Worm (Caenorhabditis elegans) whole organism, young adult: Measurements from ENCODE around the gene daf-10.

Experiments used
- C06A6.2 ChIP-seq: fragments of 200-800 bp; sonication (Bioruptor generic); conservative IDR thresholded peaks from 2 replicates; pipeline ENCODE4 v1.3.6; 2022; ENCODE audit warnings: missing genetic modification characterization, missing compliant biosample characterization
- D2030.7 ChIP-seq: fragments of 200-800 bp; sonication (Bioruptor generic); IDR thresholded peaks from 2 replicates; pipeline ENCODE4 v1.3.6; 2022; ENCODE audit warnings: missing genetic modification reagents, missing genetic modification characterization, missing compliant biosample characterization
- F37B4.10 ChIP-seq: fragments of 200-800 bp; sonication (Bioruptor generic); IDR thresholded peaks from 2 replicates; pipeline ENCODE4 v1.3.6; 2022; ENCODE audit warnings: missing genetic modification characterization, missing compliant biosample characterization
- F49E8.2 ChIP-seq: sonication (generic microtip); optimal IDR thresholded peaks from 3 replicates; lab custom pipeline; 2017; ENCODE audit warnings: missing genetic modification characterization, mild to moderate bottlenecking, missing compliant biosample characterization, antibody characterized with exemption, moderate library complexity; ENCODE audit not compliant: insufficient read depth
- Y53G8AR.9 ChIP-seq: fragments of 200-800 bp; sonication (Bioruptor generic); conservative IDR thresholded peaks from 2 replicates; pipeline ENCODE4 v1.3.6; 2022; ENCODE audit warnings: missing genetic modification reagents, missing genetic modification characterization, missing compliant biosample characterization
- Y67H2A.10 ChIP-seq: fragments of 200-800 bp; sonication (Bioruptor generic); conservative IDR thresholded peaks from 2 replicates; pipeline ENCODE4 v1.3.6; 2022; ENCODE audit warnings: missing genetic modification reagents, missing genetic modification characterization, missing compliant biosample characterization
- attf-3 ChIP-seq: fragments of 200-800 bp; sonication (Bioruptor generic); conservative IDR thresholded peaks from 2 replicates; pipeline ENCODE4 v1.3.6; 2022; ENCODE audit warnings: missing genetic modification reagents, missing genetic modification characterization, missing compliant biosample characterization
- attf-5 ChIP-seq: fragments of 200-800 bp; sonication (Bioruptor generic); optimal IDR thresholded peaks from 2 replicates; lab custom pipeline; 2018; ENCODE audit warnings: mild to moderate bottlenecking, missing genetic modification characterization, missing compliant biosample characterization
- bed-1 ChIP-seq: fragments of 200-800 bp; sonication (Bioruptor generic); IDR thresholded peaks from 2 replicates; pipeline ENCODE4 v1.3.6; 2022; ENCODE audit warnings: missing genetic modification reagents, missing genetic modification characterization, missing compliant biosample characterization
- efl-1 ChIP-seq: fragments of 150-350 bp; optimal IDR thresholded peaks from 2 replicates; lab custom pipeline; 2014; ENCODE audit warnings: missing biosample characterization, missing genetic modification reagents, missing genetic modification characterization
- egl-44 ChIP-seq: fragments of 200-800 bp; sonication (Bioruptor generic); IDR thresholded peaks from 2 replicates; pipeline ENCODE4 v1.3.6; 2022; ENCODE audit warnings: missing genetic modification reagents, missing genetic modification characterization, missing compliant biosample characterization
- fkh-3 ChIP-seq: sonication (generic microtip); optimal IDR thresholded peaks from 2 replicates; lab custom pipeline; 2016; ENCODE audit warnings: mild to moderate bottlenecking, missing genetic modification characterization, missing compliant biosample characterization
- hlh-12 ChIP-seq: sonication (generic microtip); optimal IDR thresholded peaks from 2 replicates; lab custom pipeline; 2016; ENCODE audit warnings: missing genetic modification characterization, missing compliant biosample characterization
- hmg-20 ChIP-seq: fragments of 200-800 bp; sonication (Bioruptor generic); IDR thresholded peaks from 2 replicates; pipeline ENCODE4 v1.3.6; 2022; ENCODE audit warnings: missing genetic modification reagents, missing genetic modification characterization, missing compliant biosample characterization
- hrde-1 ChIP-seq: sonication (generic microtip); optimal IDR thresholded peaks from 2 replicates; lab custom pipeline; 2016; ENCODE audit warnings: missing genetic modification characterization, mild to moderate bottlenecking, missing compliant biosample characterization, moderate library complexity, missing genotype, missing genetic modification reagents, borderline replicate concordance
- lag-1 ChIP-seq: fragments of 200-800 bp; sonication (Bioruptor generic); IDR thresholded peaks from 2 replicates; pipeline ENCODE4 v1.3.6; 2022; ENCODE audit warnings: missing genetic modification reagents, missing genetic modification characterization, missing compliant biosample characterization
- let-526 ChIP-seq: fragments of 200-800 bp; sonication (Bioruptor generic); IDR thresholded peaks from 2 replicates; pipeline ENCODE4 v1.3.6; 2022; ENCODE audit warnings: missing genetic modification reagents, missing genetic modification characterization, missing compliant biosample characterization
- let-607 ChIP-seq, 2 experiments: fragments of 200-800 bp in 1 of 2; sonication (Bioruptor generic) in 1 of 2; sonication (generic microtip) in 1 of 2; optimal IDR thresholded peaks; 2 replicates each; lab custom pipeline; 2016 to 2018; ENCODE audit warnings: mild to moderate bottlenecking in 2 of 2, missing compliant biosample characterization in 2 of 2, missing genetic modification characterization in 2 of 2, moderate library complexity in 2 of 2, missing genotype in 1 of 2
- lin-40 ChIP-seq: sonication (generic microtip); optimal IDR thresholded peaks from 2 replicates; lab custom pipeline; 2016; ENCODE audit warnings: missing genetic modification characterization, mild to moderate bottlenecking, missing compliant biosample characterization, missing genotype, missing genetic modification reagents
- lin-54 ChIP-seq: fragments of 200-800 bp; sonication (Bioruptor generic); optimal IDR thresholded peaks from 2 replicates; lab custom pipeline; 2018; ENCODE audit warnings: mild to moderate bottlenecking, missing genetic modification characterization, missing compliant biosample characterization
- lir-1 ChIP-seq: fragments of 200-800 bp; sonication (Bioruptor generic); conservative IDR thresholded peaks from 2 replicates; pipeline ENCODE4 v1.3.6; 2022; ENCODE audit warnings: missing genetic modification reagents, missing genetic modification characterization, missing compliant biosample characterization
- lsl-1 ChIP-seq: fragments of 200-800 bp; sonication (Bioruptor generic); optimal IDR thresholded peaks from 2 replicates; lab custom pipeline; 2018; ENCODE audit warnings: mild to moderate bottlenecking, missing genetic modification characterization, moderate library complexity, missing compliant biosample characterization
- nhr-80 ChIP-seq: sonication (generic microtip); optimal IDR thresholded peaks from 2 replicates; lab custom pipeline; 2016; ENCODE audit warnings: missing genetic modification characterization, missing compliant biosample characterization
- nhr-90 ChIP-seq: sonication (generic microtip); optimal IDR thresholded peaks from 2 replicates; lab custom pipeline; 2016; ENCODE audit warnings: missing genotype, mild to moderate bottlenecking, missing genetic modification characterization, missing compliant biosample characterization
- pbrm-1 ChIP-seq: fragments of 200-800 bp; sonication (Bioruptor generic); IDR thresholded peaks from 2 replicates; pipeline ENCODE4 v1.3.6; 2022; ENCODE audit warnings: missing genetic modification reagents, missing genetic modification characterization, missing compliant biosample characterization
- rpc-1 ChIP-seq, 2 experiments: fragments of 150-350 bp in 1 of 2; sonication (generic microtip) in 1 of 2; optimal IDR thresholded peaks; 2 replicates each; lab custom pipeline; 2014 to 2018; ENCODE audit warnings: missing biosample characterization in 1 of 2, missing genetic modification characterization in 1 of 2, missing genetic modification reagents in 1 of 2, missing genotype in 1 of 2
- snpc-3.4 ChIP-seq: sonication (generic microtip); optimal IDR thresholded peaks from 2 replicates; lab custom pipeline; 2017; ENCODE audit warnings: missing genetic modification characterization, mild to moderate bottlenecking, missing compliant biosample characterization, antibody characterized with exemption, moderate library complexity, missing genotype, missing genetic modification reagents
- snpc-4 ChIP-seq, 5 experiments: fragments of 150-350 bp in 1 of 5; sonication (generic microtip) in 4 of 5; optimal IDR thresholded peaks; 2 replicates each; lab custom pipeline; 2014 to 2018; ENCODE audit warnings: missing genetic modification characterization in 5 of 5, missing biosample characterization in 3 of 5, antibody characterized with exemption in 2 of 5, mild to moderate bottlenecking in 2 of 5, missing compliant biosample characterization in 2 of 5, missing genotype in 2 of 5, moderate library complexity in 2 of 5, missing genetic modification reagents in 1 of 5
- tbp1 ChIP-seq: fragments of 200-800 bp; sonication (Bioruptor generic); optimal IDR thresholded peaks from 2 replicates; lab custom pipeline; 2018; ENCODE audit warnings: mild to moderate bottlenecking, missing genetic modification characterization, missing compliant biosample characterization
- unc-62 ChIP-seq: fragments of 150-350 bp; optimal IDR thresholded peaks from 2 replicates; lab custom pipeline; 2014; ENCODE audit warnings: missing biosample characterization, missing genetic modification reagents, missing genetic modification characterization
- zfh-2 ChIP-seq: fragments of 200-800 bp; sonication (Bioruptor generic); conservative IDR thresholded peaks from 2 replicates; pipeline ENCODE4 v1.3.6; 2022; ENCODE audit warnings: missing genetic modification reagents, missing genetic modification characterization, missing compliant biosample characterization
- zim-3 ChIP-seq: sonication (generic microtip); optimal IDR thresholded peaks from 2 replicates; lab custom pipeline; 2017; ENCODE audit warnings: mild to moderate bottlenecking, missing genetic modification characterization, moderate library complexity, missing compliant biosample characterization
- ztf-18 ChIP-seq: sonication (generic microtip); optimal IDR thresholded peaks from 2 replicates; lab custom pipeline; 2016; ENCODE audit warnings: missing genotype, mild to moderate bottlenecking, missing genetic modification characterization, missing compliant biosample characterization
- ztf-22 ChIP-seq: fragments of 200-800 bp; sonication (Bioruptor generic); optimal IDR thresholded peaks from 2 replicates; lab custom pipeline; 2018; ENCODE audit warnings: mild to moderate bottlenecking, missing genetic modification characterization, moderate library complexity, missing compliant biosample characterization
- ztf-25 ChIP-seq: fragments of 200-800 bp; sonication (Bioruptor generic); IDR thresholded peaks from 2 replicates; pipeline ENCODE4 v1.3.6; 2022; ENCODE audit warnings: missing genetic modification reagents, missing genetic modification characterization, missing compliant biosample characterization

Gene daf-10

ce11 chrIV:9108631-9109030 lies 37.4 kb downstream of the daf-10 start, which contains the start of gene aly-1:
Gene aly-1 (plus strand): TSS chrIV:9108931.
- TF ChIP-seq tbp1 (GFP tag; lab: Kevin White, UChicago) (no peak), zim-3 (tag; lab: Kevin White, UChicago) (no peak), pbrm-1 (no peak), hlh-12 (tag; lab: Kevin White, UChicago) (no peak), F37B4.10 (GFP tag; lab: Robert Waterston, UW) (no peak), lag-1 (GFP tag; lab: Robert Waterston, UW) (no peak), F49E8.2 (no peak), lir-1 (GFP tag; lab: Robert Waterston, UW) (no peak), fkh-3 (tag; lab: Kevin White, UChicago) (no peak)

ce11 chrIV:9107464-9107863 lies 38.5 kb downstream of the daf-10 start:
- TF ChIP-seq D2030.7 (GFP tag; lab: Robert Waterston, UW): no peak
- peak; percentile 15 for TF ChIP-seq nhr-80 (tag; lab: Kevin White, UChicago)
- TF ChIP-seq snpc-3.4 (tag; lab: Kevin White, UChicago): peak; percentile 4
- no peak for TF ChIP-seq efl-1 (GFP tag; lab: Kevin White, UChicago)
- TF ChIP-seq ztf-22 (GFP tag; lab: Kevin White, UChicago): no peak
- TF ChIP-seq Y67H2A.10 (GFP tag; lab: Robert Waterston, UW): no peak
- TF ChIP-seq unc-62 (GFP tag; lab: Kevin White, UChicago): no peak
- TF ChIP-seq lin-54: no peak
- TF ChIP-seq snpc-4 (GFP tag; optimal IDR thresholded peaks at IDR 0.05; lab: Kevin White, UChicago): no peak
- peak in 1 of 4 experiments; percentile 18 for TF ChIP-seq snpc-4 (tag; optimal IDR thresholded peaks at IDR 0.05; lab: Kevin White, UChicago)
- no peak for TF ChIP-seq C06A6.2 (GFP tag; lab: Robert Waterston, UW)
- TF ChIP-seq zfh-2: no peak
- peak; percentile 43 for TF ChIP-seq attf-5 (GFP tag; lab: Kevin White, UChicago)
- no peak for TF ChIP-seq F49E8.2
- no peak for TF ChIP-seq let-526
- no peak for TF ChIP-seq let-607 (tag; optimal IDR thresholded peaks at IDR 0.05; lab: Kevin White, UChicago)
- TF ChIP-seq ztf-25 (GFP tag; lab: Robert Waterston, UW): no peak

- TF ChIP-seq egl-44 (GFP tag; lab: Robert Waterston, UW) (no peak), lsl-1 (GFP tag; lab: Kevin White, UChicago) (no peak), lin-40 (no peak), hmg-20 (no peak), rpc-1 (optimal IDR thresholded peaks at IDR 0.05; lab: Kevin White, UChicago) (no peak), rpc-1 (tag; optimal IDR thresholded peaks at IDR 0.05; lab: Kevin White, UChicago) (no peak), ztf-25 (GFP tag; lab: Robert Waterston, UW) (no peak), ztf-18 (tag; lab: Kevin White, UChicago) (no peak), attf-3 (no peak), Y53G8AR.9 (GFP tag; lab: Robert Waterston, UW) (no peak), bed-1 (GFP tag; lab: Robert Waterston, UW) (no peak), hrde-1 (tag; lab: Kevin White, UChicago) (no peak), lin-54 (no peak), nhr-90 (tag; lab: Kevin White, UChicago) (no peak)
Measured at ce11 chrIV:9104071-9105016, 41.7 kb downstream of the daf-10 start, which contains the start of the genes C01F6.14 and fem-3. Gene C01F6.14 (minus strand): TSS chrIV:9104121. Gene fem-3 (plus strand): TSS chrIV:9104966.
